Worm (Caenorhabditis elegans) whole organism, L2 larva: ENCODE data around the gene F46F2.5.
A peak's percentile ranks its signal among the peaks of the same experiment; 100 is the strongest.

ENCODE experiments used
- C34F6.9 ChIP-seq: fragments of 150-350 bp; optimal IDR thresholded peaks from 2 replicates; lab custom pipeline; 2014; ENCODE audit warnings: missing biosample characterization, missing genetic modification characterization
- F13H6.1 ChIP-seq: sonication (generic microtip); optimal IDR thresholded peaks from 2 replicates; lab custom pipeline; 2016; ENCODE audit warnings: missing genetic modification characterization, missing compliant biosample characterization
- R02D3.7 ChIP-seq: fragments of 150-350 bp; optimal IDR thresholded peaks from 2 replicates; lab custom pipeline; 2014; ENCODE audit warnings: missing biosample characterization, missing genetic modification characterization
- Y55F3AM.14 ChIP-seq: fragments of 200-800 bp; sonication (Bioruptor generic); optimal IDR thresholded peaks from 2 replicates; lab custom pipeline; 2018; ENCODE audit warnings: mild to moderate bottlenecking, missing genetic modification characterization, missing compliant biosample characterization
- ZK546.5 ChIP-seq: sonication (generic microtip); optimal IDR thresholded peaks from 2 replicates; lab custom pipeline; 2017; ENCODE audit warnings: missing biosample characterization, missing genetic modification characterization
- alr-1 ChIP-seq: fragments of 150-350 bp; optimal IDR thresholded peaks from 2 replicates; lab custom pipeline; 2014; ENCODE audit warnings: missing biosample characterization, missing genetic modification characterization
- aly-2 ChIP-seq: fragments of 150-350 bp; optimal IDR thresholded peaks from 2 replicates; lab custom pipeline; 2014; ENCODE audit warnings: missing biosample characterization, missing genetic modification characterization
- ama-1 ChIP-seq: fragments of 150-350 bp; optimal IDR thresholded peaks from 2 replicates; lab custom pipeline; 2018; ENCODE audit warnings: inconsistent platforms
- ceh-16 ChIP-seq: fragments of 150-350 bp; optimal IDR thresholded peaks from 2 replicates; lab custom pipeline; 2014; ENCODE audit warnings: missing biosample characterization, missing genetic modification characterization
- elt-1 ChIP-seq: fragments of 150-350 bp; optimal IDR thresholded peaks from 2 replicates; lab custom pipeline; 2014; ENCODE audit warnings: missing biosample characterization, missing genetic modification characterization
- fos-1 ChIP-seq: fragments of 150-350 bp; optimal IDR thresholded peaks from 2 replicates; lab custom pipeline; 2014; ENCODE audit warnings: missing biosample characterization, missing genetic modification characterization
- gmeb-1 ChIP-seq: fragments of 150-350 bp; optimal IDR thresholded peaks from 2 replicates; lab custom pipeline; 2014; ENCODE audit warnings: missing biosample characterization, missing genetic modification characterization
- lin-11 ChIP-seq: fragments of 150-350 bp; sonication (generic microtip); optimal IDR thresholded peaks from 2 replicates; lab custom pipeline; 2014; ENCODE audit warnings: missing biosample characterization, missing genetic modification characterization, inconsistent platforms, mixed read lengths
- lin-13 ChIP-seq: fragments of 150-350 bp; optimal IDR thresholded peaks from 2 replicates; lab custom pipeline; 2014; ENCODE audit warnings: missing biosample characterization, missing genetic modification reagents, missing genetic modification characterization
- lin-39 ChIP-seq: fragments of 150-350 bp; optimal IDR thresholded peaks from 2 replicates; lab custom pipeline; 2014; ENCODE audit warnings: missing biosample characterization, missing genetic modification reagents, missing genetic modification characterization
- lsy-2 ChIP-seq, 2 experiments: fragments of 150-350 bp in 1 of 2; sonication (generic microtip) in 1 of 2; optimal IDR thresholded peaks; 2 replicates each; lab custom pipeline; 2014 to 2017; ENCODE audit warnings: missing biosample characterization in 2 of 2, missing genetic modification characterization in 2 of 2
- mbf-1 ChIP-seq: sonication (generic microtip); optimal IDR thresholded peaks from 2 replicates; lab custom pipeline; 2017; ENCODE audit warnings: missing biosample characterization, missing genetic modification characterization
- mdl-1 ChIP-seq, 2 experiments: fragments of 150-350 bp in 1 of 2; sonication (generic microtip) in 1 of 2; optimal IDR thresholded peaks; 2 replicates each; lab custom pipeline; 2017; ENCODE audit warnings: missing biosample characterization in 2 of 2, missing genetic modification characterization in 2 of 2
- nhr-10 ChIP-seq: sonication (generic microtip); optimal IDR thresholded peaks from 2 replicates; lab custom pipeline; 2017; ENCODE audit warnings: missing biosample characterization, missing genetic modification characterization
- nhr-11 ChIP-seq: fragments of 150-350 bp; optimal IDR thresholded peaks from 2 replicates; lab custom pipeline; 2014; ENCODE audit warnings: missing biosample characterization, missing genetic modification characterization
- nhr-12 ChIP-seq: fragments of 150-350 bp; optimal IDR thresholded peaks from 2 replicates; lab custom pipeline; 2014; ENCODE audit warnings: missing biosample characterization, missing genetic modification characterization
- nhr-129 ChIP-seq: fragments of 150-350 bp; optimal IDR thresholded peaks from 2 replicates; lab custom pipeline; 2014; ENCODE audit warnings: missing biosample characterization, missing genetic modification characterization
- nhr-21 ChIP-seq: fragments of 150-350 bp; optimal IDR thresholded peaks from 2 replicates; lab custom pipeline; 2014; ENCODE audit warnings: missing biosample characterization, missing genetic modification characterization
- nhr-23 ChIP-seq: fragments of 150-350 bp; optimal IDR thresholded peaks from 2 replicates; lab custom pipeline; 2014; ENCODE audit warnings: missing biosample characterization, missing genetic modification reagents, missing genetic modification characterization
- nhr-25 ChIP-seq: fragments of 150-350 bp; sonication (generic microtip); optimal IDR thresholded peaks from 3 replicates; lab custom pipeline; 2014; ENCODE audit warnings: missing biosample characterization, missing genetic modification characterization
- nhr-6 ChIP-seq: fragments of 150-350 bp; optimal IDR thresholded peaks from 2 replicates; lab custom pipeline; 2014; ENCODE audit warnings: missing biosample characterization, missing genetic modification characterization
- nhr-77 ChIP-seq: fragments of 150-350 bp; optimal IDR thresholded peaks from 2 replicates; lab custom pipeline; 2014; ENCODE audit warnings: missing biosample characterization, missing genetic modification characterization
- sem-4 ChIP-seq: fragments of 150-350 bp; optimal IDR thresholded peaks from 2 replicates; lab custom pipeline; 2014; ENCODE audit warnings: missing biosample characterization, missing genetic modification reagents, missing genetic modification characterization
- sma-3 ChIP-seq: sonication (generic microtip); optimal IDR thresholded peaks from 2 replicates; lab custom pipeline; 2016; ENCODE audit warnings: missing genetic modification reagents, missing genetic modification characterization, missing compliant biosample characterization
- sma-9 ChIP-seq, 2 experiments: fragments of 150-350 bp in 1 of 2; sonication (generic microtip) in 1 of 2; optimal IDR thresholded peaks; 2 replicates each; lab custom pipeline; 2014 to 2016; ENCODE audit warnings: missing genetic modification characterization in 2 of 2, mild to moderate bottlenecking in 1 of 2, missing biosample characterization in 1 of 2, missing compliant biosample characterization in 1 of 2, missing genetic modification reagents in 1 of 2, moderate library complexity in 1 of 2
- snpc-4 ChIP-seq: fragments of 150-350 bp; optimal IDR thresholded peaks from 2 replicates; lab custom pipeline; 2014; ENCODE audit warnings: missing biosample characterization, missing genetic modification characterization
- unc-62 ChIP-seq: fragments of 150-350 bp; optimal IDR thresholded peaks from 2 replicates; lab custom pipeline; 2014; ENCODE audit warnings: missing biosample characterization, missing genetic modification reagents, missing genetic modification characterization
- zag-1 ChIP-seq: fragments of 150-350 bp; optimal IDR thresholded peaks from 2 replicates; lab custom pipeline; 2014; ENCODE audit warnings: missing biosample characterization, missing genetic modification characterization

Gene F46F2.5

ce11 chrX:15246595-15246994 is 15.9 kb upstream of the F46F2.5 start:
- TF ChIP-seq sma-9 (GFP tag; optimal IDR thresholded peaks at IDR 0.05; lab: Kevin White, UChicago) (peak; percentile 19), sma-9 (tag; optimal IDR thresholded peaks at IDR 0.05; lab: Kevin White, UChicago) (no peak), ceh-16 (tag; lab: Kevin White, UChicago) (no peak), lin-13 (GFP tag; lab: Kevin White, UChicago) (no peak), nhr-129 (tag; lab: Kevin White, UChicago) (peak; percentile 26), fos-1 (tag; lab: Kevin White, UChicago) (peak; percentile 26), zag-1 (no peak)

- TF ChIP-seq sma-9 (GFP tag; optimal IDR thresholded peaks at IDR 0.05; lab: Kevin White, UChicago) (peak; percentile 15), sma-9 (tag; optimal IDR thresholded peaks at IDR 0.05; lab: Kevin White, UChicago) (no peak), unc-62 (GFP tag; lab: Kevin White, UChicago) (no peak), lin-13 (GFP tag; lab: Kevin White, UChicago) (no peak), nhr-12 (tag; lab: Kevin White, UChicago) (no peak), ceh-16 (tag; lab: Kevin White, UChicago) (peak; percentile 20), nhr-25 (tag; lab: Kevin White, UChicago) (peak; percentile 1), sem-4 (no peak)
Measured at ce11 chrX:15259947-15260687, 2.4 kb upstream of the F46F2.5 start, which contains the start of gene F46F2.3. Gene F46F2.3, minus strand, starts transcription at chrX:15260287.

ce11 chrX:15262875-15263274 is 352 bp downstream of the F46F2.5 start:
- TF ChIP-seq gmeb-1 (tag; lab: Kevin White, UChicago) (no peak), Y55F3AM.14 (GFP tag; lab: Kevin White, UChicago) (no peak), nhr-77 (tag; lab: Kevin White, UChicago) (no peak), ZK546.5 (tag; lab: Kevin White, UChicago) (no peak), nhr-23 (tag; lab: Kevin White, UChicago) (no peak), nhr-10 (tag; lab: Kevin White, UChicago) (no peak), unc-62 (GFP tag; lab: Kevin White, UChicago) (no peak), nhr-21 (tag; lab: Kevin White, UChicago) (no peak), ama-1 (lab: Kevin White, UChicago) (no peak), mdl-1 (tag; optimal IDR thresholded peaks at IDR 0.05; lab: Kevin White, UChicago) (no peak)

- TF ChIP-seq nhr-11 (no peak), nhr-25 (tag; lab: Kevin White, UChicago) (peak; percentile 16), lin-39 (no peak), Y55F3AM.14 (GFP tag; lab: Kevin White, UChicago) (no peak), alr-1 (tag; lab: Kevin White, UChicago) (no peak), ZK546.5 (tag; lab: Kevin White, UChicago) (no peak), nhr-129 (tag; lab: Kevin White, UChicago) (no peak), sma-3 (GFP tag; lab: Kevin White, UChicago) (peak; percentile 52), nhr-6 (no peak), lin-11 (tag; lab: Kevin White, UChicago) (no peak), sma-9 (GFP tag; optimal IDR thresholded peaks at IDR 0.05; lab: Kevin White, UChicago) (peak; percentile 45), sma-9 (tag; optimal IDR thresholded peaks at IDR 0.05; lab: Kevin White, UChicago) (no peak), nhr-12 (tag; lab: Kevin White, UChicago) (no peak)
Measured at ce11 chrX:15264149-15264548, 1.6 kb downstream of the F46F2.5 start.

ce11 chrX:15264593-15264992 is 2.1 kb downstream of the F46F2.5 start:
- TF ChIP-seq Y55F3AM.14 (GFP tag; lab: Kevin White, UChicago) (no peak), sem-4 (peak; percentile 48), aly-2 (tag; lab: Kevin White, UChicago) (no peak), ZK546.5 (tag; lab: Kevin White, UChicago) (no peak), sma-9 (GFP tag; optimal IDR thresholded peaks at IDR 0.05; lab: Kevin White, UChicago) (peak; percentile 40), sma-9 (tag; optimal IDR thresholded peaks at IDR 0.05; lab: Kevin White, UChicago) (no peak), sma-3 (GFP tag; lab: Kevin White, UChicago) (peak; percentile 11)

ce11 chrX:15268461-15268860 is 5.9 kb downstream of the F46F2.5 start:
- TF ChIP-seq nhr-25 (tag; lab: Kevin White, UChicago) (no peak), C34F6.9 (tag; lab: Kevin White, UChicago) (no peak), snpc-4 (no peak), elt-1 (tag; lab: Kevin White, UChicago) (no peak), fos-1 (tag; lab: Kevin White, UChicago) (no peak), mbf-1 (tag; lab: Kevin White, UChicago) (no peak), R02D3.7 (tag; lab: Kevin White, UChicago) (no peak), lsy-2 (tag; optimal IDR thresholded peaks at IDR 0.05; lab: Kevin White, UChicago) (no peak), ZK546.5 (tag; lab: Kevin White, UChicago) (no peak), lin-11 (tag; lab: Kevin White, UChicago) (no peak), nhr-11 (no peak), F13H6.1 (no peak)
- TF ChIP-seq, all 48 proteins: peak for 0
